Fruit fly (Drosophila melanogaster): Measurements from ENCODE around the gene CG34276.

DNA sequence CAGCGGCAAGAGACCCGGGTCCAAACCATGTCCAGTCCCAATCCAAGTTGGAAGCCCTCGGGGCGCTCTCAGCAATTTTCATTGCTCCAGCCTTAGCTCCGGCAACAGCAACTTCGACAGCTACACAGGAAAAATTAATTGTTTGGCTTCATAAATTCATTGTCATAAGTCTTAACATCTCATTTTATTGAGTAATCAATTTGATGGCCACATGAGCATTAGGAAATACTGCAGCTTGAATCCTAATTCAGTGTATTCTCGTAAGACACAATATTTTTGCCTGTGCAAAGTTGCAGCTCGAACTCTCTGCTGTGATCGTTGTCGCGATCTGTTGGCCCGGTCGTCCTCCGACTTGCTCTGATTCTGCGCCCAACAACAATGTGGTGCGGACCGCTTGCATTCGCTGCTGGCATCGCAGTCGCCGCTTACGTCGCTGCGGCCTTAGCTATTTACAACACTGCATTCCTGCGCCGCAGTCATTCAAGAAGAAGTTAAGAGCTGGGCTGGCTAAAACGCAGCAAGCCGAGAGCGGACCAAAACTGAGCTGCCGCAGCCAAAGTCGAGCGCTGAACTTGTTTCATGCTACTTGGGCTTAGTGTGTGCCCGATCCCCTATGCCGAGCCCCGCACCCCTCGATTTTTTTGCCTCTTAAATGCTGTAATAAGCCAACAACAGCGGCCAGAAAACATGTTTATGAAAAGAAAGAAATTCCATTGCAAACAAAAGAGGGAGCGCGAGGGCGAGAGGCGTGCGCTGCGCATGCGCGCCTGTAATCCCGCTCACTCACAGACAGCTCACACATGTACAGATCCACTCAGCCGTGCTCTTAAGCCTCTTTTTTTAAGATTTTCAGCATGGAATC is 5.8 kb upstream of the CG34276 start:
- TF ChIP-seq Dll (optimal IDR thresholded peaks at IDR 0.05) = peak; percentile 76
- TF ChIP-seq EcR (GFP tag; optimal IDR thresholded peaks at IDR 0.05) = no peak
- TF ChIP-seq psq (optimal IDR thresholded peaks at IDR 0.05) = no peak

Data from whole organism.